Worm (Caenorhabditis elegans): ENCODE measurements around the gene nhr-39.
A peak's percentile ranks its signal among the peaks of the same experiment; 100 is the strongest.

ce11 chrV:9340318-9340717 lies 37.2 kb downstream of the nhr-39 start:
- TF ChIP-seq nhr-90 (tag; optimal IDR thresholded peaks at IDR 0.05), result no peak
- TF ChIP-seq nhr-80 (tag; optimal IDR thresholded peaks at IDR 0.05), result no peak
- no peak for TF ChIP-seq lsl-1 (GFP tag; optimal IDR thresholded peaks at IDR 0.05)
- no peak for TF ChIP-seq rec-8 (tag; optimal IDR thresholded peaks at IDR 0.05)
- no peak for TF ChIP-seq nhr-27 (tag; optimal IDR thresholded peaks at IDR 0.05)
- peak in 1 of 3 experiments; percentile 49 for TF ChIP-seq lin-35 (GFP tag; optimal IDR thresholded peaks at IDR 0.05)
- TF ChIP-seq gei-17 (GFP tag; optimal IDR thresholded peaks at IDR 0.05), result no peak
